Fruit fly (Drosophila melanogaster) whole organism, pupa: Measurements from ENCODE around the gene Ir7g.

Source experiments
- CG10348 ChIP-seq: fragments of 200-800 bp; sonication (Bioruptor generic); IDR thresholded peaks from 2 replicates; pipeline ENCODE4 v1.3.6; 2022; ENCODE audit warnings: missing biosample characterization, missing genetic modification characterization
- CG14655 ChIP-seq: fragments of 200-800 bp; sonication (Bioruptor generic); optimal IDR thresholded peaks from 3 replicates; lab custom pipeline; 2017; ENCODE audit warnings: mild to moderate bottlenecking, missing biosample characterization, missing genetic modification reagents, missing genetic modification characterization
- CG15710 ChIP-seq: fragments of 200-800 bp; sonication (Bioruptor generic); optimal IDR thresholded peaks from 2 replicates; lab custom pipeline; 2018; ENCODE audit warnings: missing biosample characterization, mild to moderate bottlenecking, missing genetic modification characterization, moderate library complexity
- CG17806 ChIP-seq: fragments of 200-800 bp; sonication (Bioruptor generic); optimal IDR thresholded peaks from 2 replicates; lab custom pipeline; 2018; ENCODE audit warnings: missing biosample characterization, mild to moderate bottlenecking, missing genetic modification characterization, moderate library complexity
- CG32121 ChIP-seq: fragments of 200-800 bp; sonication (Bioruptor generic); IDR thresholded peaks from 2 replicates; pipeline ENCODE4 v1.3.6; 2022; ENCODE audit warnings: missing biosample characterization, missing genetic modification characterization
- CG34367 ChIP-seq: fragments of 200-800 bp; sonication (Bioruptor generic); optimal IDR thresholded peaks from 2 replicates; lab custom pipeline; 2018; ENCODE audit warnings: missing biosample characterization, mild to moderate bottlenecking, missing genetic modification characterization
- CG4496 ChIP-seq: fragments of 200-800 bp; sonication (Bioruptor generic); IDR thresholded peaks from 3 replicates; pipeline ENCODE4 v1.3.6; 2022; ENCODE audit warnings: missing biosample characterization, missing genetic modification characterization
- CG8159 ChIP-seq: fragments of 200-800 bp; sonication (Bioruptor generic); optimal IDR thresholded peaks from 3 replicates; lab custom pipeline; 2018; ENCODE audit warnings: missing biosample characterization, mild to moderate bottlenecking, missing genetic modification characterization, moderate library complexity
- EcR ChIP-seq: fragments of 200-800 bp; sonication (Bioruptor generic); optimal IDR thresholded peaks from 3 replicates; lab custom pipeline; 2019; ENCODE audit warnings: missing biosample characterization, missing genetic modification characterization, mild to moderate bottlenecking, moderate library complexity, missing genetic modification reagents
- Ets98B ChIP-seq: fragments of 200-800 bp; sonication (Bioruptor generic); IDR thresholded peaks from 2 replicates; pipeline ENCODE4 v1.3.6; 2022; ENCODE audit warnings: missing biosample characterization, missing genetic modification characterization
- Pif1B ChIP-seq: fragments of 200-800 bp; sonication (Bioruptor generic); optimal IDR thresholded peaks from 3 replicates; lab custom pipeline; 2016; ENCODE audit warnings: missing biosample characterization, missing genetic modification characterization
- rn ChIP-seq: fragments of 200-800 bp; sonication (Bioruptor generic); IDR thresholded peaks from 2 replicates; pipeline ENCODE4 v1.3.6; 2022; ENCODE audit warnings: missing biosample characterization, missing genetic modification characterization

- TF ChIP-seq CG4496 (GFP tag; lab: Robert Waterston, UW) (peak; percentile 91), CG32121 (GFP tag; lab: Robert Waterston, UW) (peak; percentile 89), Pif1B (GFP tag; lab: Kevin White, UChicago) (peak; percentile 72), CG17806 (peak; percentile 74), CG15710 (tag; lab: Kevin White, UChicago) (peak; percentile 79), CG8159 (tag; lab: Kevin White, UChicago) (peak; percentile 83), CG14655 (GFP tag; lab: Kevin White, UChicago) (peak; percentile 85), CG34367 (tag; lab: Kevin White, UChicago) (peak; percentile 75), rn (GFP tag; lab: Robert Waterston, UW) (no peak), CG10348 (GFP tag; lab: Robert Waterston, UW) (0 out of 2 replicates have a peak, but pooled peaks have one; percentile 31), Ets98B (GFP tag; lab: Robert Waterston, UW) (peak; percentile 85), EcR (GFP tag; lab: Kevin White, UChicago) (peak; percentile 76)
Measured at dm6 chrX:7908239-7909068, 24.0 kb downstream of the Ir7g start, which contains the start of the genes dpr14 and spidey.
